Worm (Caenorhabditis elegans) whole organism, L1 larva: ENCODE results near the gene C15C8.4.
A peak's percentile ranks its signal among the peaks of the same experiment; 100 is the strongest.

Experiments used
- C16A3.4 ChIP-seq: fragments of 150-350 bp; optimal IDR thresholded peaks from 2 replicates; lab custom pipeline; 2014; ENCODE audit warnings: missing biosample characterization, missing genetic modification characterization
- C34B4.2 ChIP-seq: sonication (generic microtip); optimal IDR thresholded peaks from 2 replicates; lab custom pipeline; 2017; ENCODE audit warnings: mild to moderate bottlenecking, missing genetic modification characterization, missing compliant biosample characterization
- F16B12.6 ChIP-seq: fragments of 150-350 bp; optimal IDR thresholded peaks from 2 replicates; lab custom pipeline; 2014; ENCODE audit warnings: missing biosample characterization, missing genetic modification characterization
- aha-1 ChIP-seq: fragments of 150-350 bp; optimal IDR thresholded peaks from 2 replicates; lab custom pipeline; 2014; ENCODE audit warnings: missing biosample characterization, missing genetic modification characterization
- alr-1 ChIP-seq: fragments of 200-800 bp; sonication (Bioruptor generic); optimal IDR thresholded peaks from 2 replicates; lab custom pipeline; 2018; ENCODE audit warnings: borderline replicate concordance, mild to moderate bottlenecking, missing genetic modification characterization, missing compliant biosample characterization
- ceh-8 ChIP-seq: fragments of 200-800 bp; sonication (Bioruptor generic); optimal IDR thresholded peaks from 2 replicates; lab custom pipeline; 2018; ENCODE audit warnings: mild to moderate bottlenecking, missing genetic modification characterization, moderate library complexity, missing compliant biosample characterization
- ces-1 ChIP-seq: fragments of 150-350 bp; optimal IDR thresholded peaks from 2 replicates; lab custom pipeline; 2014; ENCODE audit warnings: missing biosample characterization, missing genetic modification reagents, missing genetic modification characterization
- dpl-1 ChIP-seq, 3 experiments: fragments of 150-350 bp in 2 of 3; sonication (generic microtip) in 1 of 3; optimal IDR thresholded peaks; 2 replicates each; lab custom pipeline; 2014 to 2017; ENCODE audit warnings: missing biosample characterization in 3 of 3, missing genetic modification characterization in 3 of 3, missing genetic modification reagents in 3 of 3
- efl-1 ChIP-seq, 4 experiments: fragments of 150-350 bp; optimal IDR thresholded peaks in 3 of 4; peaks in 1 of 4; 1 replicate in 1 of 4; 2 replicates in 3 of 4; lab custom pipeline; 2014; ENCODE audit warnings: missing biosample characterization in 2 of 4, missing genetic modification characterization in 2 of 4, missing genetic modification reagents in 2 of 4
- efl-3 ChIP-seq: fragments of 200-800 bp; sonication (Bioruptor generic); optimal IDR thresholded peaks from 2 replicates; lab custom pipeline; 2018; ENCODE audit warnings: mild to moderate bottlenecking, missing genetic modification characterization, missing compliant biosample characterization
- egl-13 ChIP-seq: sonication (generic microtip); optimal IDR thresholded peaks from 2 replicates; lab custom pipeline; 2016; ENCODE audit warnings: missing genotype, missing genetic modification reagents, missing genetic modification characterization, missing compliant biosample characterization
- egl-27 ChIP-seq, 2 experiments: fragments of 150-350 bp in 1 of 2; sonication (generic microtip); optimal IDR thresholded peaks; 3 replicates each; lab custom pipeline; 2017 to 2018; ENCODE audit warnings: missing biosample characterization in 2 of 2, missing genetic modification characterization in 2 of 2, missing genetic modification reagents in 2 of 2
- elt-3 ChIP-seq, 6 experiments: fragments of 150-350 bp in 1 of 6; sonication (generic microtip); optimal IDR thresholded peaks; 2 replicates each; lab custom pipeline; 2017 to 2018; ENCODE audit warnings: missing biosample characterization in 6 of 6, missing genetic modification characterization in 6 of 6, inconsistent platforms in 1 of 6
- fkh-10 ChIP-seq: sonication (generic microtip); optimal IDR thresholded peaks from 2 replicates; lab custom pipeline; 2017; ENCODE audit warnings: missing biosample characterization, missing genetic modification reagents, missing genetic modification characterization
- fkh-4 ChIP-seq: sonication (generic microtip); optimal IDR thresholded peaks from 2 replicates; lab custom pipeline; 2016; ENCODE audit warnings: missing compliant biosample characterization, missing genetic modification characterization, borderline replicate concordance
- fkh-8 ChIP-seq: sonication (generic microtip); optimal IDR thresholded peaks from 2 replicates; lab custom pipeline; 2016; ENCODE audit warnings: mild to moderate bottlenecking, missing genetic modification characterization, missing compliant biosample characterization
- grh-1 ChIP-seq: fragments of 200-800 bp; sonication (Bioruptor generic); IDR thresholded peaks from 2 replicates; pipeline ENCODE4 v1.3.6; 2022; ENCODE audit warnings: missing genetic modification reagents, missing genetic modification characterization, missing compliant biosample characterization
- hpl-2 ChIP-seq: fragments of 150-350 bp; optimal IDR thresholded peaks from 2 replicates; lab custom pipeline; 2014; ENCODE audit warnings: missing biosample characterization, missing genetic modification reagents, missing genetic modification characterization
- irx-1 ChIP-seq: sonication (generic microtip); optimal IDR thresholded peaks from 2 replicates; lab custom pipeline; 2016; ENCODE audit warnings: missing genetic modification characterization, missing compliant biosample characterization
- lin-13 ChIP-seq: fragments of 150-350 bp; optimal IDR thresholded peaks from 2 replicates; lab custom pipeline; 2014; ENCODE audit warnings: missing biosample characterization, missing genetic modification reagents, missing genetic modification characterization
- lin-14 ChIP-seq: fragments of 200-800 bp; sonication (Bioruptor generic); optimal IDR thresholded peaks from 2 replicates; lab custom pipeline; 2018; ENCODE audit warnings: mild to moderate bottlenecking, missing genetic modification characterization, moderate library complexity, missing compliant biosample characterization
- lin-35 ChIP-seq, 2 experiments: fragments of 150-350 bp; optimal IDR thresholded peaks; 2 replicates each; lab custom pipeline; 2014; ENCODE audit warnings: missing biosample characterization in 2 of 2, missing genetic modification characterization in 2 of 2, missing genetic modification reagents in 2 of 2
- lin-39 ChIP-seq: fragments of 150-350 bp; optimal IDR thresholded peaks from 2 replicates; lab custom pipeline; 2014; ENCODE audit warnings: missing biosample characterization, missing genetic modification reagents, missing genetic modification characterization
- lsy-2 ChIP-seq, 2 experiments: fragments of 150-350 bp; optimal IDR thresholded peaks; 2 replicates each; lab custom pipeline; 2014; ENCODE audit warnings: missing biosample characterization in 2 of 2, missing genetic modification characterization in 2 of 2
- mep-1 ChIP-seq: fragments of 150-350 bp; optimal IDR thresholded peaks from 2 replicates; lab custom pipeline; 2014; ENCODE audit warnings: missing biosample characterization, missing genetic modification characterization
- nhr-11 ChIP-seq: fragments of 150-350 bp; optimal IDR thresholded peaks from 2 replicates; lab custom pipeline; 2014; ENCODE audit warnings: missing biosample characterization, missing genetic modification characterization
- nhr-20 ChIP-seq: sonication (generic microtip); optimal IDR thresholded peaks from 2 replicates; lab custom pipeline; 2016; ENCODE audit warnings: mild to moderate bottlenecking, missing genetic modification characterization, missing compliant biosample characterization
- nhr-237 ChIP-seq: fragments of 150-350 bp; optimal IDR thresholded peaks from 2 replicates; lab custom pipeline; 2014; ENCODE audit warnings: missing biosample characterization, missing genetic modification characterization
- nhr-47 ChIP-seq: sonication (generic microtip); optimal IDR thresholded peaks from 2 replicates; lab custom pipeline; 2016; ENCODE audit warnings: mild to moderate bottlenecking, missing genetic modification characterization, moderate library complexity, missing compliant biosample characterization
- pag-3 ChIP-seq: sonication (generic microtip); optimal IDR thresholded peaks from 2 replicates; lab custom pipeline; 2017; ENCODE audit warnings: missing genetic modification characterization, mild to moderate bottlenecking, missing compliant biosample characterization, antibody characterized with exemption, borderline replicate concordance; ENCODE audit not compliant: insufficient read depth
- rnt-1 ChIP-seq: sonication (generic microtip); optimal IDR thresholded peaks from 2 replicates; lab custom pipeline; 2016; ENCODE audit warnings: mild to moderate bottlenecking, missing genetic modification characterization, moderate library complexity, missing compliant biosample characterization
- skn-1 ChIP-seq: fragments of 150-350 bp; optimal IDR thresholded peaks from 2 replicates; lab custom pipeline; 2014; ENCODE audit warnings: missing biosample characterization, missing genetic modification characterization
- sptf-1 ChIP-seq: fragments of 150-350 bp; optimal IDR thresholded peaks from 2 replicates; lab custom pipeline; 2014; ENCODE audit warnings: missing biosample characterization, missing genetic modification characterization
- swsn-7 ChIP-seq: sonication (generic microtip); optimal IDR thresholded peaks from 2 replicates; lab custom pipeline; 2016; ENCODE audit warnings: missing genetic modification characterization, missing compliant biosample characterization
- unc-130 ChIP-seq: fragments of 150-350 bp; optimal IDR thresholded peaks from 2 replicates; lab custom pipeline; 2017; ENCODE audit warnings: missing biosample characterization, missing genetic modification characterization, inconsistent platforms
- unc-30 ChIP-seq: sonication (generic microtip); optimal IDR thresholded peaks from 2 replicates; lab custom pipeline; 2017; ENCODE audit warnings: missing biosample characterization, missing genetic modification characterization
- unc-86 ChIP-seq: sonication (generic microtip); optimal IDR thresholded peaks from 2 replicates; lab custom pipeline; 2016; ENCODE audit warnings: missing genetic modification characterization, missing compliant biosample characterization
- unc-98 ChIP-seq: fragments of 200-800 bp; sonication (Bioruptor generic); IDR thresholded peaks from 2 replicates; pipeline ENCODE4 v1.3.6; 2022; ENCODE audit warnings: missing genetic modification characterization, missing compliant biosample characterization
- vab-15 ChIP-seq: sonication (generic microtip); optimal IDR thresholded peaks from 2 replicates; lab custom pipeline; 2017; ENCODE audit warnings: missing genotype, mild to moderate bottlenecking, missing genetic modification characterization, missing compliant biosample characterization
- xbp-1 ChIP-seq: sonication (generic microtip); optimal IDR thresholded peaks from 2 replicates; lab custom pipeline; 2016; ENCODE audit warnings: missing genetic modification characterization, missing compliant biosample characterization
- zag-1 ChIP-seq: fragments of 150-350 bp; optimal IDR thresholded peaks from 2 replicates; lab custom pipeline; 2014; ENCODE audit warnings: missing biosample characterization, missing genetic modification characterization
- zip-4 ChIP-seq: fragments of 200-800 bp; sonication (Bioruptor generic); optimal IDR thresholded peaks from 2 replicates; lab custom pipeline; 2018; ENCODE audit warnings: mild to moderate bottlenecking, missing genetic modification characterization, moderate library complexity, missing compliant biosample characterization

C15C8.4 gene

DNA sequence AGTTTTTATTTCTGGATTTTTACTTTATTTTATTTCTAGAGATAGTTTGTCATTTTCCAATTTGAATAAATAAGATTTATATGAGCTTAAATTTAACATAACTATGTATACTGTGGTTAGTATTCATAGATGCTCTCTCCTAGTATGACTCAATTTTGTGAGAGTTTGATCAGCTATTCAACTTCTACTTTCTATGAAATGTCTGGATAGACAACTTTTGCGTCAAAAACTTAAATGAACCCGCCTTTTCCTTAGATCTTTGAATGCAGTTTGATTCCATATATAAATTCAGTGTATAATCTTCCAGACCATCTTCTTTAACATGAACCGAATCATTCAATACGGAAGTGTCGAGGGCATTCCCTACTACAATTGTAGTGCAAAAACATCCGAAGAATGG is 21.7 kb upstream of the C15C8.4 start, which contains the start of gene srt-43:
Gene srt-43, plus strand, starts transcription at position 301 of the 400 bp plus-strand sequence.
- TF ChIP-seq fkh-8 (tag; lab: Kevin White, UChicago): no peak
- TF ChIP-seq unc-86 (tag; lab: Kevin White, UChicago): no peak
- no peak for TF ChIP-seq nhr-237 (tag; lab: Kevin White, UChicago)
- no peak for TF ChIP-seq zip-4 (GFP tag; lab: Kevin White, UChicago)
- no peak for TF ChIP-seq fkh-4 (tag; lab: Kevin White, UChicago)
- no peak for TF ChIP-seq C34B4.2 (tag; lab: Kevin White, UChicago)
- no peak for TF ChIP-seq nhr-20 (tag; lab: Kevin White, UChicago)
- TF ChIP-seq grh-1: no peak
- TF ChIP-seq ceh-8 (GFP tag; lab: Kevin White, UChicago): no peak
- TF ChIP-seq unc-98 (GFP tag; lab: Robert Waterston, UW): no peak

DNA sequence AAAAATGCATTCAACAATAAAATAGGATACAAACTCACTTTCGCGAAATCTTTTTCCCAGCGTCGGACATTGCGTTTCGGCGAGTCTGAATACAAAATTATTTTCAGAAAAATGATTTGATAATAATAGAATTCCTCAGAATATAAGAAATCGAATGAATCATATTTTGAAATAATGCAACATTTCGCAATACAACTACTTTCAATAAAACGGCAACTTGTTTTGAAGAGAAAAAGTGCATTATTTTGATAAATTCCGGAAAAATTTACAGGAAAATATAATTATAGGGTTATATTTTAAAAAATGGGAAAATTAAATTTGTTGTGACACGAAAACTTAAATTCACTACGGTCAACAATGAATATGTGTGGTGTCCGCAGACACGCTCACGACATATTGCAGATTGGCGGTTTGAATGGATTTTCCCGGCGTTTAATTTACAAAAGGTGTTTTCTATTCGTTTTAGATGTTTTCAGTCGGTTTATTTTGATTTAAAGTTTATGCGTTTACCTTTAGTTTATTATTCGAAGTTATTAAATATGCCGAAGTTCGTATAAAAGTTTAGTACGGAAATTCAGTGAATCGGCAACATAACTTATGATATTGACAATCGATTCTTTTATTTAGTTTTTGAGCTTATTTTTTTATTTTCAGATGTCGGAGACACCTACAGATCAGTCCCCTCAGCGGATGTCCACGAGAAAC is 16.2 kb upstream of the C15C8.4 start, which contains the start of the genes abcf-1 and scc-3:
Gene abcf-1, minus strand, starts transcription at position 85 of the 705 bp plus-strand sequence.
Gene scc-3, plus strand, starts transcription at position 655 of the 705 bp plus-strand sequence.
- TF ChIP-seq hpl-2 (GFP tag; lab: Kevin White, UChicago): no peak
- TF ChIP-seq swsn-7 (tag; lab: Kevin White, UChicago): peak; percentile 32
- TF ChIP-seq F16B12.6 (tag; lab: Kevin White, UChicago): peak; percentile 84
- TF ChIP-seq dpl-1 (GFP tag; optimal IDR thresholded peaks at IDR 0.05; lab: Kevin White, UChicago): peak; percentile 47 to 74 (median 59)
- TF ChIP-seq efl-1 (optimal IDR thresholded peaks at IDR 0.05; lab: Kevin White, UChicago): peak; percentile 25 to 62
- TF ChIP-seq efl-1 (GFP tag; optimal IDR thresholded peaks at IDR 0.05 in 1 of 2; lab: Kevin White, UChicago): peak; percentile 66 to 93
- peak; percentile 86 to 98 for TF ChIP-seq lsy-2 (tag; optimal IDR thresholded peaks at IDR 0.05; lab: Kevin White, UChicago)
- no peak for TF ChIP-seq zag-1 (tag; lab: Kevin White, UChicago)
- TF ChIP-seq nhr-47 (tag; lab: Kevin White, UChicago): peak; percentile 21
- no peak for TF ChIP-seq grh-1
- TF ChIP-seq xbp-1 (tag; lab: Kevin White, UChicago): peak; percentile 40
- TF ChIP-seq fkh-4 (tag; lab: Kevin White, UChicago): no peak
- no peak for TF ChIP-seq lin-13
- peak; percentile 53 for TF ChIP-seq mep-1 (tag; lab: Kevin White, UChicago)
- TF ChIP-seq rnt-1 (tag; lab: Kevin White, UChicago): peak; percentile 25
- TF ChIP-seq lin-35 (GFP tag; optimal IDR thresholded peaks at IDR 0.05; lab: Kevin White, UChicago): peak; percentile 45 to 71
- peak; percentile 6 for TF ChIP-seq unc-130 (tag; lab: Kevin White, UChicago)
- TF ChIP-seq efl-3 (GFP tag; lab: Kevin White, UChicago): no peak
- peak; percentile 51 for TF ChIP-seq skn-1
- TF ChIP-seq aha-1: no peak
- peak; percentile 5 for TF ChIP-seq C16A3.4 (tag; lab: Kevin White, UChicago)
- no peak for TF ChIP-seq egl-27 (tag; optimal IDR thresholded peaks at IDR 0.05; lab: Kevin White, UChicago)
- peak; percentile 38 for TF ChIP-seq nhr-20 (tag; lab: Kevin White, UChicago)
- TF ChIP-seq fkh-8 (tag; lab: Kevin White, UChicago): no peak
- TF ChIP-seq elt-3 (tag; optimal IDR thresholded peaks at IDR 0.05; lab: Kevin White, UChicago): peak in 1 of 6 experiments; percentile 37
- no peak for TF ChIP-seq nhr-11

DNA sequence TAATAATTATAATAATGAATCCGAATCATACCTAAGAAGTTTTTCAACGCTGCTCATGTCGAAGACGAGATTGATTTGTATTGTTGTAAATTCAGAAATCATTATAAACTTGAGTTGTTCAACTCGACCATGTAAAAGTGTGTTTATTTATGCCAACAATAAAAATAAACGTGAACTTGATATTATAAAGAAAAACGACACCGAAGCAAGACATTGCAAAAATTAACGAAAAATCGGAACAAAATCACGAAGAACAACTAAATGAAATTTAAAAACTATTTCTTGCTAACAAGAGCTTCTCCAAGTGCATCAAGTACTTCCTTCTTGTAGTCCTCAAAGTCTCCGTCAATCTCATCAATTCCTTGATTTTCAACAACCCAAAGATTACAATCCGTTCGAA is 13.7 kb upstream of the C15C8.4 start, which contains the start of gene F18E2.15:
Gene F18E2.15, minus strand, starts transcription at position 101 of the 400 bp plus-strand sequence.
- TF ChIP-seq vab-15: no peak
- no peak for TF ChIP-seq fkh-4 (tag; lab: Kevin White, UChicago)
- TF ChIP-seq mep-1 (tag; lab: Kevin White, UChicago): no peak

DNA sequence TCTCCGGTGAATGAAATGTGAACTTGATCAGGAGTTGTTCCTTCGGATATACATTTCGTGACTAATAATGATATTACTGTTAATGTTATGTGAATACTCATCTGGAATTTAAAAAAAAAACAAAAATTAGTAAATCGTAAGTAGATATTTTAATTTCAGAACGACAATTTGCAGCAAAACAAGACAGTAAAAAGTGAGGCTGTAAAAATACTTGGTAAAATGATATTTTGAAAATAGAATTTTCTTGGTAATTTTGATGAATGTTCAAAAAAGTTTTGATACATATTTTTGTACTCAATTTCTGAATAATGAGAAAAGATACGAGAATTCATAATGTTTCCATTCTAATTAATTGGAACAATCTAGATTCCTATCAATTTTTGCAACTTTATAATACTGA is 12.4 kb upstream of the C15C8.4 start, which contains the start of gene papl-1:
Gene papl-1, minus strand, starts transcription at position 101 of the 400 bp plus-strand sequence.
- TF ChIP-seq sptf-1 (tag; lab: Kevin White, UChicago) (no peak), lin-14 (GFP tag; lab: Kevin White, UChicago) (no peak), pag-3 (tag; lab: Kevin White, UChicago) (no peak), unc-30 (no peak), C34B4.2 (tag; lab: Kevin White, UChicago) (no peak), lin-39 (tag; lab: Kevin White, UChicago) (no peak), alr-1 (tag; lab: Kevin White, UChicago) (no peak), efl-3 (GFP tag; lab: Kevin White, UChicago) (no peak), nhr-11 (no peak), ces-1 (GFP tag; lab: Kevin White, UChicago) (no peak), efl-1 (optimal IDR thresholded peaks at IDR 0.05; lab: Kevin White, UChicago) (no peak), efl-1 (GFP tag; optimal IDR thresholded peaks at IDR 0.05 in 1 of 2; lab: Kevin White, UChicago) (no peak), xbp-1 (tag; lab: Kevin White, UChicago) (no peak), nhr-237 (tag; lab: Kevin White, UChicago) (no peak), elt-3 (tag; optimal IDR thresholded peaks at IDR 0.05; lab: Kevin White, UChicago) (no peak), nhr-47 (tag; lab: Kevin White, UChicago) (no peak), fkh-10 (no peak), irx-1 (tag; lab: Kevin White, UChicago) (no peak), egl-13 (tag; lab: Kevin White, UChicago) (no peak)
